Worm (Caenorhabditis elegans): Measurements from ENCODE around the gene C05C12.4.
A peak's percentile ranks its signal among the peaks of the same experiment; 100 is the strongest.
"Not testable (repeated sequence)": the region's sequence is repeated elsewhere in the genome, so short reads cannot be mapped to it uniquely, and the experiment has no call there.

C05C12.4 gene

ce11 chrIV:11257476-11257875 lies 9.6 kb upstream of the C05C12.4 start:
- TF ChIP-seq nhr-77 (tag; optimal IDR thresholded peaks at IDR 0.05) = no peak
- TF ChIP-seq elt-2 (tag; optimal IDR thresholded peaks at IDR 0.05) = peak; percentile 89
- TF ChIP-seq mml-1 (tag; optimal IDR thresholded peaks at IDR 0.05) = no peak
- peak; percentile 63 for TF ChIP-seq jun-1 (tag; optimal IDR thresholded peaks at IDR 0.05)
- TF ChIP-seq pqm-1 (tag; optimal IDR thresholded peaks at IDR 0.05) = peak; percentile 64
- TF ChIP-seq R02D3.7 (tag; optimal IDR thresholded peaks at IDR 0.05) = no peak

ce11 chrIV:11253689-11254088 lies 5.8 kb upstream of the C05C12.4 start, which contains the start of gene C05C12.1:
Gene C05C12.1 (plus strand): TSS chrIV:11253989.
- not testable (repeated sequence) for TF ChIP-seq lin-39, fkh-2, snpc-4 (tag; optimal IDR thresholded peaks at IDR 0.05)

- peak; percentile 16 for TF ChIP-seq elt-2 (tag; optimal IDR thresholded peaks at IDR 0.05)
- no peak for TF ChIP-seq ztf-11 (tag; optimal IDR thresholded peaks at IDR 0.05)
- peak; percentile 52 for TF ChIP-seq pqm-1 (tag; optimal IDR thresholded peaks at IDR 0.05)
- no peak for TF ChIP-seq daf-12 (tag; optimal IDR thresholded peaks at IDR 0.05)
- no peak for TF ChIP-seq tbx-2 (tag; optimal IDR thresholded peaks at IDR 0.05)
- TF ChIP-seq nhr-67 (tag; optimal IDR thresholded peaks at IDR 0.05) = no peak
- TF ChIP-seq unc-39 (tag; optimal IDR thresholded peaks at IDR 0.05) = no peak
- TF ChIP-seq ceh-9 (tag; optimal IDR thresholded peaks at IDR 0.05) = no peak
- peak; percentile 65 for TF ChIP-seq pha-4 (tag; optimal IDR thresholded peaks at IDR 0.05)
- TF ChIP-seq nhr-28 (tag; optimal IDR thresholded peaks at IDR 0.05) = no peak
- no peak for TF ChIP-seq fkh-10 (GFP tag; optimal IDR thresholded peaks at IDR 0.05)
- no peak for TF ChIP-seq elt-3 (tag; optimal IDR thresholded peaks at IDR 0.05)
- TF ChIP-seq fkh-2 (tag; optimal IDR thresholded peaks at IDR 0.05) = no peak
- no peak for TF ChIP-seq nhr-12 (tag; optimal IDR thresholded peaks at IDR 0.05)
Measured at ce11 chrIV:11247434-11247833, 447 bp downstream of the C05C12.4 start.

- no peak for TF ChIP-seq nhr-12 (tag; optimal IDR thresholded peaks at IDR 0.05)
- no peak for TF ChIP-seq elt-1 (tag; optimal IDR thresholded peaks at IDR 0.05)
- TF ChIP-seq mml-1 (tag; optimal IDR thresholded peaks at IDR 0.05) = no peak
- no peak for TF ChIP-seq ceh-28 (tag; optimal IDR thresholded peaks at IDR 0.05)
- TF ChIP-seq lin-15B (tag; optimal IDR thresholded peaks at IDR 0.05) = no peak
- TF ChIP-seq unc-62 (GFP tag; optimal IDR thresholded peaks at IDR 0.05) = no peak
- no peak for TF ChIP-seq pqm-1 (tag; optimal IDR thresholded peaks at IDR 0.05)
Measured at ce11 chrIV:11241368-11241767, 6.5 kb downstream of the C05C12.4 start, which contains the start of gene C05C12.6. Gene C05C12.6 (minus strand): TSS chrIV:11241468.

- TF ChIP-seq ztf-11 (tag; optimal IDR thresholded peaks at IDR 0.05) = no peak
- TF ChIP-seq fkh-10 (GFP tag; optimal IDR thresholded peaks at IDR 0.05) = peak; percentile 3
Measured at ce11 chrIV:11235755-11236154, 12.1 kb downstream of the C05C12.4 start.

- TF ChIP-seq fkh-2 (tag; optimal IDR thresholded peaks at IDR 0.05) (no peak), ZK546.5 (tag; optimal IDR thresholded peaks at IDR 0.05) (no peak), egl-5 (tag; optimal IDR thresholded peaks at IDR 0.05) (no peak), jun-1 (tag; optimal IDR thresholded peaks at IDR 0.05) (no peak), snpc-4 (tag; optimal IDR thresholded peaks at IDR 0.05) (no peak), ceh-9 (tag; optimal IDR thresholded peaks at IDR 0.05) (no peak), ztf-11 (tag; optimal IDR thresholded peaks at IDR 0.05) (no peak), ceh-28 (tag; optimal IDR thresholded peaks at IDR 0.05) (no peak), pha-4 (tag; optimal IDR thresholded peaks at IDR 0.05) (no peak), elt-3 (tag; optimal IDR thresholded peaks at IDR 0.05) (no peak), fos-1 (tag; optimal IDR thresholded peaks at IDR 0.05) (no peak), sea-2 (GFP tag; optimal IDR thresholded peaks at IDR 0.05) (no peak), nfya-1 (tag; optimal IDR thresholded peaks at IDR 0.05; ENCODE audit: insufficient read depth) (no peak)
Measured at ce11 chrIV:11231376-11231775, 16.5 kb downstream of the C05C12.4 start.

ce11 chrIV:11230069-11230468 lies 17.8 kb downstream of the C05C12.4 start, which contains the start of gene best-7:
Gene best-7 (minus strand): TSS chrIV:11230307.
- TF ChIP-seq daf-12 (tag; optimal IDR thresholded peaks at IDR 0.05) (no peak), nhr-77 (tag; optimal IDR thresholded peaks at IDR 0.05) (no peak), pqm-1 (tag; optimal IDR thresholded peaks at IDR 0.05) (peak; percentile 11), snpc-4 (tag; optimal IDR thresholded peaks at IDR 0.05) (no peak), mdl-1 (tag; optimal IDR thresholded peaks at IDR 0.05) (no peak), egl-27 (tag; optimal IDR thresholded peaks at IDR 0.05) (no peak), ama-1 (optimal IDR thresholded peaks at IDR 0.05) (no peak), ztf-4 (tag; optimal IDR thresholded peaks at IDR 0.05) (no peak), hmg-11 (tag; optimal IDR thresholded peaks at IDR 0.05) (no peak), ceh-82 (tag; optimal IDR thresholded peaks at IDR 0.05) (no peak), nhr-43 (tag; optimal IDR thresholded peaks at IDR 0.05; ENCODE audit: poor library complexity, severe bottlenecking) (no peak), elt-2 (tag; optimal IDR thresholded peaks at IDR 0.05) (peak; percentile 53)

All from whole organism, L3 larva.